Worm (Caenorhabditis elegans): ENCODE measurements around the gene cgr-1.

cgr-1 gene

DNA sequence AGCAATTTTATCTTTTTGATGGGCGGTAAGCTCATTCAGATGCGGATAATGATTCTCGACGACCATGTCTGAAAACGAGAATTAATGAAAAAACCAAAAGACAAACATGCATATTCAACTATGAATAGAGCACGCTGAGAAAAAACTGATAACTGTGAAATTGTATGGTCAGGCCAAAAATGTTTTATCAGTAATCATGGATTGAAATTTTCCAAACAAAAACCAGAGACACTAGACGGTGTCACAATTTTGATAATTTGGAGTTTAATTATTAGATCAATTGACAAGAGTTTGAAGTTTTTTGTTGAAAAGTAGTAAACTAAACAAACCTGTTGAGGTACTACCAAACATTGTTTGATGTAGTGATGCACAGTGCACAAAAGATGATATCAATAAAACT, at the start of gene cgr-1:
cgr-1 (minus strand) TSS at position 68 of the 400 bp plus-strand sequence.
- no peak for TF ChIP-seq T22C8.4 (GFP tag; IDR thresholded peaks at IDR 0.05)
- no peak for TF ChIP-seq klf-2 (GFP tag; conservative IDR thresholded peaks at IDR 0.05)
- TF ChIP-seq tab-1 (GFP tag; IDR thresholded peaks at IDR 0.05), result no peak
- TF ChIP-seq ref-1 (GFP tag; conservative IDR thresholded peaks at IDR 0.05), result no peak
- no peak for TF ChIP-seq cog-1 (tag; optimal IDR thresholded peaks at IDR 0.05)
- TF ChIP-seq ztf-29 (GFP tag; IDR thresholded peaks at IDR 0.05), result no peak

DNA sequence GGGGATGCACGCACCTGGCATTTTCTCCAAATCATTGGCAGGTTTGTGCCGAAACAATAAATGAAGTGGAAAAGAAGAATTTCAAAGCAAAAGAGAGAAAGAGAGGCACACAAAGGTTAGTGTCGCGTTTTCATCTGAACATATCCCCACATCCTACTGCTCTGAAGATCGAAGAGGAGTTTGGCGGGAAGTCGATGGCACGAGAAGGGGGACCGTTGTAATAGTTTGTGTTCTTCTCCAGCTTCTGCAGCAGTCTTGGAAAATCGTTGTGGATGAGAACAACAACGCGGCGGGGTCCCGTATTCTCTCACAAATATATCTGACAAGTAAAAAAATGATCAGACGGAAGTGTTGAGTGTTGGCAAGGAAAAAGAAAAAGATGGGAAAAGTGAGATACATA, 45.7 kb upstream of the cgr-1 start:
- TF ChIP-seq ref-1 (GFP tag; conservative IDR thresholded peaks at IDR 0.05) (no peak), tab-1 (GFP tag; IDR thresholded peaks at IDR 0.05) (no peak), T22C8.4 (GFP tag; IDR thresholded peaks at IDR 0.05) (no peak), klf-2 (GFP tag; conservative IDR thresholded peaks at IDR 0.05) (no peak), ztf-29 (GFP tag; IDR thresholded peaks at IDR 0.05) (no peak)

ce11 chrX:3644796-3645195, 44.5 kb upstream of the cgr-1 start, which contains the start of gene tmem-24:
tmem-24 (minus strand) TSS chrX:3644896.
- TF ChIP-seq ztf-29 (GFP tag; IDR thresholded peaks at IDR 0.05) (no peak), cog-1 (tag; optimal IDR thresholded peaks at IDR 0.05) (no peak), ref-1 (GFP tag; conservative IDR thresholded peaks at IDR 0.05) (no peak), T22C8.4 (GFP tag; IDR thresholded peaks at IDR 0.05) (no peak)

DNA sequence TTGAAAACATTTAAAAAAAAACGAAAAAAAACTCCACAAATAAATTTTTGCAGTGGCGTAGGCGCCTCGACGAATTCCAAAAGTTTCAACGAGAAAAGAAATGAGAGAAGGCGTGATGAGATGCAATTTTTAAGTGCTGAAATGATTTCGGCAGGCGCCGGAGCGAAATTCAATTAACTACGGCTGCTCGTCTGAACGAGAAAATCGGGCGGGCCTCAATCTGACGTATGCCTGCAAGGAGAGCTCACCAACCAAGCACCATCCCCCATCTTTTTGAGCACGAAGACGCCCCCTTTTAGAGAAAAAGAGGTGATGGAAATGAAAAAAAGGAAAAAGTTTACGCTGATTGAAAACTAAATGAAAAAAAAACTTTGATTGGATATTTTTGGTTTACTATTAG, 34.5 kb upstream of the cgr-1 start:
- TF ChIP-seq med-1 (GFP tag; optimal IDR thresholded peaks at IDR 0.05; ENCODE audit: insufficient read depth) (no peak), tab-1 (GFP tag; IDR thresholded peaks at IDR 0.05) (no peak)

DNA sequence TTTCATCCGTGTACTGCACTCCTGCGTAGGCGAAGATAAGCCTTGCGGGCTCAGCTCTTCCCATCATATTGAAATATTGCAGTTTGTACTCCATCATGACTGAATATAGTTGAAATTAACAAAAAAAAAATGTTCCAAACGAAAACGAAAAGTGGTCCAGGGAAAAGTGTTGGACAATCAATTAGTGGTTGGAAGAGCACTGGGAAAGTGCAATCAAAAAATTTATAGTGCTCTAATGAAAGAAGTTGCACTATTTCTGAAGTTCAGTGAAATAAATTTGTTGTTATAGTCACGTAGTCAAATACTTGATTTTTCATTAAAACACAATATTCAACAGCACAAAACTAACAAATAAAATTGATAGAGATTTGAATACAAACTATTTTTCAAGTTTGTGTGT, 33.4 kb upstream of the cgr-1 start, which contains the start of gene gst-11:
gst-11 (minus strand) TSS at position 101 of the 400 bp plus-strand sequence.
- no peak for TF ChIP-seq cog-1 (tag; optimal IDR thresholded peaks at IDR 0.05)
- TF ChIP-seq ref-1 (GFP tag; conservative IDR thresholded peaks at IDR 0.05), result no peak

- TF ChIP-seq cog-1 (tag; optimal IDR thresholded peaks at IDR 0.05) (no peak), ztf-29 (GFP tag; IDR thresholded peaks at IDR 0.05) (peak; percentile 49; the same call in 1 of the 2 replicates), klf-2 (GFP tag; conservative IDR thresholded peaks at IDR 0.05) (0 out of 2 replicates have a peak, but pooled peaks have one; percentile 37), ztf-23 (GFP tag; IDR thresholded peaks at IDR 0.05) (peak; percentile 23; the same call in 1 of the 2 replicates), flt-1 (GFP tag; IDR thresholded peaks at IDR 0.05) (no peak), T22C8.4 (GFP tag; IDR thresholded peaks at IDR 0.05) (no peak), ref-1 (GFP tag; conservative IDR thresholded peaks at IDR 0.05) (peak; percentile 43; the same call in 1 of the 2 replicates), med-1 (GFP tag; optimal IDR thresholded peaks at IDR 0.05; ENCODE audit: insufficient read depth) (no peak), tab-1 (GFP tag; IDR thresholded peaks at IDR 0.05) (peak; percentile 77)
Measured at ce11 chrX:3631550-3631949, 31.3 kb upstream of the cgr-1 start.

DNA sequence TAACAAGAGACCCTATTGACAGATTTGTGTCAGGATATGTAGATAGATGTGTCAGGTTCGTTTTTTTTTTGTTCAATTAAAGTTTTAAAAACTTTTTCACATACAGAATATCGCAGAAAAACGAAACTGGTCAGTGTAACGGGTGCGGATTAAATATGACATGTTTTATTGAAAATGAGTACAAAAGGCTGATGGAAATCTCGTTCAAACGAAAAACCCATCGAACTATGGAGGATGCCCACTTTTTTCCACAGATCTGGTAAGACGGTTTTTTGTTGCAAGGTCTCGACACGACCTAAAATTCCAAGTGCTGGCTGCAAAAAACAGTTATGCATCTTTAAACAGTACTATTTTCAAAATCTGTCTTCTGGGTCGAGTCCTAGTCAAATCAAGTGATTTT, 29.8 kb upstream of the cgr-1 start:
- TF ChIP-seq T22C8.4 (GFP tag; IDR thresholded peaks at IDR 0.05) (no peak), ztf-23 (GFP tag; IDR thresholded peaks at IDR 0.05) (no peak), med-1 (GFP tag; optimal IDR thresholded peaks at IDR 0.05; ENCODE audit: insufficient read depth) (no peak), ztf-29 (GFP tag; IDR thresholded peaks at IDR 0.05) (no peak), tab-1 (GFP tag; IDR thresholded peaks at IDR 0.05) (no peak), klf-2 (GFP tag; conservative IDR thresholded peaks at IDR 0.05) (no peak), ref-1 (GFP tag; conservative IDR thresholded peaks at IDR 0.05) (no peak), flt-1 (GFP tag; IDR thresholded peaks at IDR 0.05) (no peak), cog-1 (tag; optimal IDR thresholded peaks at IDR 0.05) (no peak)

DNA sequence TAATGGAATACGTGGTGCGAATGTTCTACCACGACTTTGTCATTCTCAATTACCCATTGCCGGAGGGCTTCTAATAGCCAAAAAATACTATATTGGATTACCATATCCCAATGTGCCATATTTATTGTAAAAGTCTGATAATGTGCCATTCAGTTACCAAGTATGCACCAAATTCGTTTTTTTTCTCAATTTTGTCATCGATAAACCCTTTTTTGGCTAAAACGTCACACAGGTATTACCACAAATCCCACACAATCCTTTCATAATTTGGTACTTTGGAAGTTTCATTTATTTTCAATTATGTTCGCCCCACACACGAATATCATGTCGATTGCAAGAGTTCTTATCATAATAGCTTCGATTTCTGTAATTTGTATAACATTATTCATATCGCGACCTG, 27.8 kb upstream of the cgr-1 start, which contains the start of gene vep-2:
vep-2 (plus strand) TSS at position 301 of the 400 bp plus-strand sequence.
- TF ChIP-seq flt-1 (GFP tag; IDR thresholded peaks at IDR 0.05) (no peak), cog-1 (tag; optimal IDR thresholded peaks at IDR 0.05) (no peak), T22C8.4 (GFP tag; IDR thresholded peaks at IDR 0.05) (no peak), klf-2 (GFP tag; conservative IDR thresholded peaks at IDR 0.05) (no peak)

DNA sequence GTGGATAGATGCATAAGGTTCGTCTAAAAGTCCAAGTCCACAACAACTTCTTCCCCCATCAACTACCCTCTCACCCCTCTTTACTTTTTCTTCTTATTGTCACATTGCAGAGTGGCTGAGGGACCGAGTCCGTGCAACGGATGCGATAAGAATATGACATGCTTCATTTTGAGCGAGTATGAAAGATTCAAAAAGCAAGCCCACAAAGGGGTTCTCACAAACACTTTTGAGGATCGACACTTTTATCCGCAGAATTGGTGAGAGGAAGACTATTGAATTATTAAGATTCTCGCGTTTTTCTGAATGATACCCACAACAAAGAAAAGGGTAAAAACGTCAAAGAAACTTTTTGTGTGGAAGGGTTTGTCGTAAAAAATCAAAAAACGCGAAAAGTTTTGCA, 25.3 kb upstream of the cgr-1 start:
- TF ChIP-seq klf-2 (GFP tag; conservative IDR thresholded peaks at IDR 0.05), result no peak
- no peak for TF ChIP-seq T22C8.4 (GFP tag; IDR thresholded peaks at IDR 0.05)
- no peak for TF ChIP-seq tab-1 (GFP tag; IDR thresholded peaks at IDR 0.05)
- TF ChIP-seq ref-1 (GFP tag; conservative IDR thresholded peaks at IDR 0.05), result no peak

DNA sequence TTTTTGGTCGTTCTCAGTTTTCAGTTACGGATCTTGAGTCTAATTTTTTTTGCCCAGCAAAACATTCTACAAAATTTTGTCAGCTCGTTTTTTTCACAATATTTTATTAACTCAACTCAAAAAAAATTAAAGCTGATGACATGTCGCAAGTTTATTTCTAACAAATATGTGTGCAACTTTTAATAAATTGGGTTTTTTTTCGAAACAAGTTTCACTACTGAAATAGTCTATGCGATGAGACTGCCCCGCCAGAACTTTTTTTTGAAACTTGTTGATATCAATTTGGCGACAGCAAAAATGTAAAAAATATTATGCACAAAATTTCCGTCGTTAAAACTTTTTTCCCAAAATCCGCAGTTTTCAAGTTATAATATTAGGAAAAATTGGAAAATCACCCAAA, 22.9 kb upstream of the cgr-1 start, which contains the start of gene C18B2.2:
C18B2.2 (plus strand) TSS at position 301 of the 400 bp plus-strand sequence.
- TF ChIP-seq cog-1 (tag; optimal IDR thresholded peaks at IDR 0.05) (no peak), klf-2 (GFP tag; conservative IDR thresholded peaks at IDR 0.05) (no peak), ref-1 (GFP tag; conservative IDR thresholded peaks at IDR 0.05) (no peak), T22C8.4 (GFP tag; IDR thresholded peaks at IDR 0.05) (no peak), ztf-29 (GFP tag; IDR thresholded peaks at IDR 0.05) (no peak), ztf-23 (GFP tag; IDR thresholded peaks at IDR 0.05) (no peak), tab-1 (GFP tag; IDR thresholded peaks at IDR 0.05) (no peak), flt-1 (GFP tag; IDR thresholded peaks at IDR 0.05) (no peak)

DNA sequence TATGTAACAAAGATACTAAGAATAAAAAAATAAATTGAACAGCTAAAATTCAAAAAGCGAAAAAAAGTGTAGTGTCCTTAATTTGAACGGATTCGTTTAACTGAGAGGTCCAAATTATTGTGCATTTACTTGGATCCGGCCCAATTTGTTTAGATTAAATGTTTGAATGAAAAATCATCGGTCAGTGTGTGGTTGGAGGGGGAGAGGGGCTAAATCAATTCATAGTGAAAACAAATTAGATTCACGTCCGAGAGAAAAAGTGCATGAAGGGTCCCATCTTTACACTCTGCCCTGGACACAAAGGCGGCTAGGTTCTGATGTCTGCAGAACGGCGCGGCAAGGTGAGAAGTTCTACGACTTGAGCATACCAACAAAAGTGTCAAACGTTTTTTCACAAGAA, 18.6 kb upstream of the cgr-1 start:
- no peak for TF ChIP-seq ref-1 (GFP tag; conservative IDR thresholded peaks at IDR 0.05)
- TF ChIP-seq T22C8.4 (GFP tag; IDR thresholded peaks at IDR 0.05), result no peak
- TF ChIP-seq med-1 (GFP tag; optimal IDR thresholded peaks at IDR 0.05; ENCODE audit: insufficient read depth), result no peak
- TF ChIP-seq ztf-23 (GFP tag; IDR thresholded peaks at IDR 0.05), result no peak
- no peak for TF ChIP-seq flt-1 (GFP tag; IDR thresholded peaks at IDR 0.05)
- TF ChIP-seq tab-1 (GFP tag; IDR thresholded peaks at IDR 0.05), result no peak
- TF ChIP-seq klf-2 (GFP tag; conservative IDR thresholded peaks at IDR 0.05), result no peak
- TF ChIP-seq cog-1 (tag; optimal IDR thresholded peaks at IDR 0.05), result no peak
- no peak for TF ChIP-seq ztf-29 (GFP tag; IDR thresholded peaks at IDR 0.05)

All from whole organism, midembryonic.